Fruit fly (Drosophila melanogaster) whole organism, embryonic: ENCODE measurements around the gene CG8814.
A peak's percentile ranks its signal among the peaks of the same experiment; 100 is the strongest.

ENCODE experiments used
- Adf1 ChIP-seq: fragments of 200-800 bp; sonication (Bioruptor generic); IDR thresholded peaks from 2 replicates; pipeline ENCODE4 v1.3.6; 2022; ENCODE audit warnings: missing biosample characterization, missing genetic modification characterization
- CG10147 ChIP-seq: fragments of 200-800 bp; sonication (Bioruptor generic); optimal IDR thresholded peaks from 2 replicates; lab custom pipeline; 2019; ENCODE audit warnings: missing biosample characterization, mild to moderate bottlenecking, missing genetic modification characterization, moderate library complexity
- CG12071 ChIP-seq: fragments of 200-800 bp; sonication (Bioruptor generic); optimal IDR thresholded peaks from 3 replicates; lab custom pipeline; 2018; ENCODE audit warnings: missing biosample characterization, mild to moderate bottlenecking, missing genetic modification characterization
- CG13424 ChIP-seq: fragments of 200-800 bp; sonication (Bioruptor generic); optimal IDR thresholded peaks from 2 replicates; lab custom pipeline; 2019; ENCODE audit warnings: missing biosample characterization, mild to moderate bottlenecking, missing genetic modification characterization, moderate library complexity
- CG15514 ChIP-seq: fragments of 200-800 bp; sonication (Bioruptor generic); optimal IDR thresholded peaks from 3 replicates; lab custom pipeline; 2017; ENCODE audit warnings: missing biosample characterization, missing genetic modification characterization, mild to moderate bottlenecking, moderate library complexity, missing genetic modification reagents
- CG15696 ChIP-seq: fragments of 200-800 bp; sonication (Bioruptor generic); optimal IDR thresholded peaks from 2 replicates; lab custom pipeline; 2019; ENCODE audit warnings: missing biosample characterization, mild to moderate bottlenecking, missing genetic modification characterization, moderate library complexity
- CG1603 ChIP-seq: fragments of 200-800 bp; sonication (Bioruptor generic); optimal IDR thresholded peaks from 2 replicates; lab custom pipeline; 2019; ENCODE audit warnings: missing biosample characterization, mild to moderate bottlenecking, missing genetic modification characterization, moderate library complexity
- CG17359 ChIP-seq: fragments of 200-800 bp; sonication (Bioruptor generic); optimal IDR thresholded peaks from 3 replicates; lab custom pipeline; 2018; ENCODE audit warnings: missing biosample characterization, mild to moderate bottlenecking, missing genetic modification characterization, moderate library complexity
- CG2129 ChIP-seq: fragments of 200-800 bp; sonication (Bioruptor generic); IDR thresholded peaks from 2 replicates; pipeline ENCODE4 v1.3.6; 2022; ENCODE audit warnings: missing biosample characterization, missing genetic modification characterization; ENCODE audit not compliant: partially characterized antibody
- CG31388 ChIP-seq: fragments of 200-800 bp; sonication (Bioruptor generic); optimal IDR thresholded peaks from 2 replicates; lab custom pipeline; 2016; ENCODE audit warnings: missing biosample characterization, missing genetic modification characterization
- CG3407 ChIP-seq: fragments of 200-800 bp; sonication (Bioruptor generic); optimal IDR thresholded peaks from 2 replicates; lab custom pipeline; 2018; ENCODE audit warnings: missing biosample characterization, mild to moderate bottlenecking, missing genetic modification characterization
- CG4820 ChIP-seq: fragments of 200-800 bp; sonication (Bioruptor generic); optimal IDR thresholded peaks from 3 replicates; lab custom pipeline; 2016; ENCODE audit warnings: missing biosample characterization, missing genetic modification characterization
- CG6683 ChIP-seq: fragments of 200-800 bp; sonication (Bioruptor generic); optimal IDR thresholded peaks from 2 replicates; lab custom pipeline; 2017; ENCODE audit warnings: missing biosample characterization, mild to moderate bottlenecking, missing genetic modification characterization, missing genetic modification reagents
- CG7372 ChIP-seq: fragments of 200-800 bp; sonication (Bioruptor generic); IDR thresholded peaks from 2 replicates; pipeline ENCODE4 v1.3.6; 2022; ENCODE audit warnings: missing biosample characterization, missing genetic modification characterization
- CG8359 ChIP-seq: fragments of 200-800 bp; sonication (Bioruptor generic); optimal IDR thresholded peaks from 2 replicates; lab custom pipeline; 2017; ENCODE audit warnings: missing biosample characterization, mild to moderate bottlenecking, missing genetic modification characterization, borderline replicate concordance
- CG9817 ChIP-seq: fragments of 200-800 bp; sonication (Bioruptor generic); optimal IDR thresholded peaks from 2 replicates; lab custom pipeline; 2018; ENCODE audit warnings: missing biosample characterization, mild to moderate bottlenecking, missing genetic modification characterization, moderate library complexity
- CTCF ChIP-seq: fragments of 200-800 bp; sonication (Bioruptor generic); optimal IDR thresholded peaks from 2 replicates; lab custom pipeline; 2017; ENCODE audit warnings: missing biosample characterization, mild to moderate bottlenecking, missing genetic modification characterization, moderate library complexity
- Deaf1 ChIP-seq: fragments of 200-800 bp; optimal IDR thresholded peaks from 3 replicates; lab custom pipeline; 2019; ENCODE audit warnings: missing biosample characterization, mild to moderate bottlenecking, missing genetic modification characterization, moderate library complexity
- Dip3 ChIP-seq: fragments of 200-800 bp; sonication (Bioruptor generic); optimal IDR thresholded peaks from 3 replicates; lab custom pipeline; 2016; ENCODE audit warnings: missing biosample characterization, missing genetic modification characterization
- E2f1 ChIP-seq: fragments of 200-800 bp; sonication (Bioruptor generic); IDR thresholded peaks from 2 replicates; pipeline ENCODE4 v1.3.6; 2022; ENCODE audit warnings: missing biosample characterization, missing genetic modification characterization
- ERR ChIP-seq: fragments of 200-800 bp; sonication (Bioruptor generic); optimal IDR thresholded peaks from 2 replicates; lab custom pipeline; 2016; ENCODE audit warnings: missing biosample characterization, missing genetic modification characterization
- H15 ChIP-seq: fragments of 200-800 bp; sonication (Bioruptor generic); IDR thresholded peaks from 3 replicates; pipeline ENCODE4 v1.3.6; 2022; ENCODE audit warnings: missing biosample characterization, missing genetic modification characterization
- Hey ChIP-seq: fragments of 200-800 bp; sonication (Bioruptor generic); optimal IDR thresholded peaks from 3 replicates; lab custom pipeline; 2018; ENCODE audit warnings: missing biosample characterization, mild to moderate bottlenecking, missing genetic modification characterization
- Hr51 ChIP-seq, 2 experiments: fragments of 200-800 bp; sonication (Bioruptor generic); optimal IDR thresholded peaks; 2 replicates in 1 of 2; 3 replicates in 1 of 2; lab custom pipeline; 2016 to 2018; ENCODE audit warnings: missing biosample characterization in 2 of 2, missing genetic modification characterization in 2 of 2, mild to moderate bottlenecking in 1 of 2, moderate library complexity in 1 of 2
- Lpt ChIP-seq: fragments of >200 bp; optimal IDR thresholded peaks from 2 replicates; lab custom pipeline; 2018; ENCODE audit warnings: missing biosample characterization, missing genetic modification characterization
- Nf-YB ChIP-seq: fragments of 200-800 bp; sonication (Bioruptor generic); optimal IDR thresholded peaks from 3 replicates; lab custom pipeline; 2019; ENCODE audit warnings: missing biosample characterization, mild to moderate bottlenecking, missing genetic modification characterization, moderate library complexity
- PHDP ChIP-seq: fragments of 200-800 bp; sonication (Bioruptor generic); optimal IDR thresholded peaks from 3 replicates; lab custom pipeline; 2018; ENCODE audit warnings: missing biosample characterization, mild to moderate bottlenecking, missing genetic modification characterization, moderate library complexity
- Scr ChIP-seq: fragments of 200-800 bp; sonication (Bioruptor generic); IDR thresholded peaks from 2 replicates; pipeline ENCODE4 v1.3.6; 2022; ENCODE audit warnings: missing biosample characterization, missing genetic modification characterization; ENCODE audit not compliant: partially characterized antibody
- Sin3A ChIP-seq: fragments of >200 bp; optimal IDR thresholded peaks from 2 replicates; lab custom pipeline; 2018
- ap ChIP-seq: fragments of 200-800 bp; sonication (Bioruptor generic); IDR thresholded peaks from 2 replicates; pipeline ENCODE4 v1.3.6; 2022; ENCODE audit warnings: missing biosample characterization, missing genetic modification characterization
- bowl ChIP-seq: fragments of 200-800 bp; sonication (Bioruptor generic); IDR thresholded peaks from 2 replicates; pipeline ENCODE4 v1.3.6; 2022; ENCODE audit warnings: missing biosample characterization, missing genetic modification characterization
- chif ChIP-seq, 2 experiments: fragments of 200-800 bp; sonication (Bioruptor generic); optimal IDR thresholded peaks; 3 replicates each; lab custom pipeline; 2016; ENCODE audit warnings: missing biosample characterization in 2 of 2, missing genetic modification characterization in 2 of 2
- chinmo ChIP-seq: fragments of 200-800 bp; sonication (Bioruptor generic); IDR thresholded peaks from 4 replicates; pipeline ENCODE4 v1.3.6; 2022; ENCODE audit warnings: missing biosample characterization, missing genetic modification characterization; ENCODE audit not compliant: partially characterized antibody
- cwo ChIP-seq: fragments of 200-800 bp; sonication (Bioruptor generic); optimal IDR thresholded peaks from 3 replicates; lab custom pipeline; 2017; ENCODE audit warnings: missing biosample characterization, missing genetic modification characterization, mild to moderate bottlenecking, moderate library complexity, missing genetic modification reagents
- dmrt11E ChIP-seq: fragments of 200-800 bp; sonication (Bioruptor generic); optimal IDR thresholded peaks from 3 replicates; lab custom pipeline; 2018; ENCODE audit warnings: missing biosample characterization, mild to moderate bottlenecking, missing genetic modification characterization, moderate library complexity
- eyg ChIP-seq: fragments of 200-800 bp; sonication (Bioruptor generic); optimal IDR thresholded peaks from 3 replicates; lab custom pipeline; 2016; ENCODE audit warnings: missing biosample characterization, missing genetic modification characterization
- fru ChIP-seq: fragments of >200 bp; optimal IDR thresholded peaks from 2 replicates; lab custom pipeline; 2017
- gce ChIP-seq: fragments of 200-800 bp; sonication (Bioruptor generic); IDR thresholded peaks from 3 replicates; pipeline ENCODE4 v1.3.6; 2022; ENCODE audit warnings: missing biosample characterization, missing genetic modification characterization
- gem ChIP-seq: fragments of 200-800 bp; sonication (Bioruptor generic); optimal IDR thresholded peaks from 2 replicates; lab custom pipeline; 2019; ENCODE audit warnings: missing biosample characterization, mild to moderate bottlenecking, missing genetic modification characterization, moderate library complexity
- gsb ChIP-seq: fragments of 200-800 bp; sonication (Bioruptor generic); IDR thresholded peaks from 2 replicates; pipeline ENCODE4 v1.3.6; 2022; ENCODE audit warnings: missing biosample characterization, missing genetic modification characterization
- gt ChIP-seq: fragments of 200-800 bp; sonication (Bioruptor generic); IDR thresholded peaks from 2 replicates; pipeline ENCODE4 v1.3.6; 2022; ENCODE audit warnings: missing biosample characterization, missing genetic modification characterization
- lab ChIP-seq: fragments of 200-800 bp; sonication (Bioruptor generic); optimal IDR thresholded peaks from 3 replicates; lab custom pipeline; 2017; ENCODE audit warnings: missing biosample characterization, missing genetic modification characterization, mild to moderate bottlenecking, moderate library complexity, missing genetic modification reagents
- maf-S ChIP-seq: fragments of 200-800 bp; sonication (Bioruptor generic); optimal IDR thresholded peaks from 2 replicates; lab custom pipeline; 2016; ENCODE audit warnings: missing biosample characterization, missing genetic modification characterization
- nerfin-2 ChIP-seq: fragments of 200-800 bp; sonication (Bioruptor generic); IDR thresholded peaks from 2 replicates; pipeline ENCODE4 v1.3.6; 2022; ENCODE audit warnings: missing biosample characterization, missing genetic modification characterization; ENCODE audit not compliant: partially characterized antibody
- seq ChIP-seq: fragments of 200-800 bp; sonication (Bioruptor generic); IDR thresholded peaks from 2 replicates; pipeline ENCODE4 v1.3.6; 2022; ENCODE audit warnings: missing biosample characterization, missing genetic modification characterization
- shn ChIP-seq: fragments of 200-800 bp; sonication (Bioruptor generic); optimal IDR thresholded peaks from 3 replicates; lab custom pipeline; 2016; ENCODE audit warnings: missing biosample characterization, missing genetic modification characterization
- so ChIP-seq: fragments of 200-800 bp; sonication (Bioruptor generic); IDR thresholded peaks from 3 replicates; pipeline ENCODE4 v1.3.6; 2022; ENCODE audit warnings: missing biosample characterization, missing genetic modification characterization
- sr ChIP-seq: fragments of 200-800 bp; sonication (Bioruptor generic); IDR thresholded peaks from 3 replicates; pipeline ENCODE4 v1.3.6; 2022; ENCODE audit warnings: missing biosample characterization, missing genetic modification characterization
- sug ChIP-seq: fragments of 200-800 bp; optimal IDR thresholded peaks from 2 replicates; lab custom pipeline; 2019; ENCODE audit warnings: missing biosample characterization, mild to moderate bottlenecking, missing genetic modification characterization, moderate library complexity

CG8814 gene

dm6 chr2L:2885503-2886225 lies 11.0 kb downstream of the CG8814 start, which contains the start of the genes NTPase and lilli (continued):
- TF ChIP-seq Nf-YB (no peak), lab (GFP tag; lab: Kevin White, UChicago) (peak; percentile 54), CG9817 (tag; lab: Kevin White, UChicago) (no peak), bowl (no peak), CG3407 (no peak), CG15696 (tag; lab: Kevin White, UChicago) (no peak), CG17359 (tag; lab: Kevin White, UChicago) (peak; percentile 20), fru (lab: Kevin White, UChicago) (no peak), chif (GFP tag; optimal IDR thresholded peaks at IDR 0.05; lab: Kevin White, UChicago) (peak; percentile 65 to 67), CG10147 (GFP tag; lab: Kevin White, UChicago) (no peak), maf-S (peak; percentile 55), H15 (no peak), Scr (GFP tag; lab: Robert Waterston, UW) (peak; percentile 93), CG6683 (GFP tag; lab: Kevin White, UChicago) (peak; percentile 18), so (GFP tag; lab: Robert Waterston, UW) (0 out of 3 replicates have a peak, but pooled peaks have one; percentile 40), E2f1 (GFP tag; lab: Robert Waterston, UW) (peak; percentile 48), gsb (GFP tag; lab: Robert Waterston, UW) (no peak; the same call in 1 of the 2 replicates), CG4820 (peak; percentile 59), gem (tag; lab: Kevin White, UChicago) (peak; percentile 55), CG8359 (GFP tag; lab: Kevin White, UChicago) (no peak), Lpt (GFP tag; lab: Kevin White, UChicago) (no peak), Hey (tag; lab: Kevin White, UChicago) (no peak), Adf1 (0 out of 2 replicates have a peak, but pooled peaks have one; percentile 26), CG31388 (GFP tag; lab: Kevin White, UChicago) (peak; percentile 68), shn (peak; percentile 74), ap (GFP tag; lab: Robert Waterston, UW) (peak; percentile 31; the same call in 1 of the 2 replicates), eyg (GFP tag; lab: Kevin White, UChicago) (no peak), gce (GFP tag; lab: Robert Waterston, UW) (0 out of 3 replicates have a peak, but pooled peaks have one; percentile 36), CG7372 (GFP tag; lab: Robert Waterston, UW) (no peak), CG12071 (GFP tag; lab: Kevin White, UChicago) (no peak), ERR (GFP tag; lab: Kevin White, UChicago) (peak; percentile 74), sr (GFP tag; lab: Robert Waterston, UW) (no peak; the same call in 2 of the 3 replicates), Sin3A (lab: Kevin White, UChicago) (peak; percentile 92), nerfin-2 (GFP tag; lab: Robert Waterston, UW) (peak; percentile 87), sug (tag; lab: Kevin White, UChicago) (no peak), chinmo (GFP tag; lab: Robert Waterston, UW) (peak; percentile 75; the same call in 3 of the 4 replicates), seq (GFP tag; lab: Robert Waterston, UW) (peak; percentile 34; the same call in 1 of the 2 replicates), CG2129 (peak; percentile 85), CG1603 (tag; lab: Kevin White, UChicago) (peak; percentile 57), CTCF (GFP tag; lab: Kevin White, UChicago) (no peak), CG15514 (GFP tag; lab: Kevin White, UChicago) (no peak), CG13424 (tag; lab: Kevin White, UChicago) (no peak), Hr51 (GFP tag; optimal IDR thresholded peaks at IDR 0.05; lab: Kevin White, UChicago) (peak; percentile 31 to 43), dmrt11E (tag; lab: Kevin White, UChicago) (peak; percentile 41), PHDP (peak; percentile 12), Deaf1 (tag; lab: Kevin White, UChicago) (no peak), gt (GFP tag; lab: Robert Waterston, UW) (no peak), cwo (GFP tag; lab: Kevin White, UChicago) (peak; percentile 25), Dip3 (GFP tag; lab: Kevin White, UChicago) (peak; percentile 66)
